Fruit fly (Drosophila melanogaster): ENCODE data around the gene CG12523.

Gene CG12523

DNA sequence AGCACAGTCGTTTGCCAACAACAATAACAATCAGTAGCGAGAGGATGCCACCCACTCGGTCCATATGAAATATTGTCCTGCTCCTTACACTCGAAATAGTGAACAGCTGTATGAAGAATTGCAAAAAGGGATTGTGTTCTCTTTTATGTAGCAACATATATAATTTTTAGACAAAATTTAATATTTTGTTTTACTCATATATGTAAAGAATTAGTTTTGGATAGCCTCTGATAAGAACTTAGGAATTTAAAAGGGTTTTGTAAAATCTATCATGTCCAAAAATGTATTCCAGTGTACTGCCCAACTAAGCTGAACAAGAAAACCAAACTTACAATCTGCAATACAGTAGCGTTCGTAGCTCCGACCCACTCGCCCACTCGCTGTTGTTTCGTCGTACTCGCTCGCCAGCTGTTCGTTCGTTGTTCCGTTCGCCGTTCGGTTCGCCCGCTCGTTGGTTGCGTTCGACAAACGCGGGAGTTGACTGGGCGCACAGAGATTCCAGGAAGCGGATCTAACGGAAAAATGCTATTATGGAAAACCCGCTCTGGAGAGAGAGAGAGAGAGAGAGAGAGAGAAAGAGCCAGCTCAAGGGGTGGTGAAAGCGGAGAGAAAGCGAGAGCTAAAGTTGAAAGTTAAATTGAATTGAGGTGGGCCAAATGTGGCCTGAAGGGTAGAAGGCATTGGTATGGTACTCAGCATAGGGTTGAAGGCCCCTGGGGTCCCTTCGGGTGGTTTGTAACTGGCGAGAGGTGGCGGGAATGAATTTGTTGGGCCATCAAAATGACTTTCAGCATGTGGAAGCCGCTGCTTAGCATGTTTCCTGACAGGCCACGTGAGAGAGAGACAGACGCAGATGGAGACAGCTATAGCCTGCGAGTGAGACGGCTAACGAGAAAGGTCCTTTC lies 9.8 kb downstream of the CG12523 start (continued):
- TF ChIP-seq CG8924 (tag; optimal IDR thresholded peaks at IDR 0.05) (peak; percentile 76), CG12236 (GFP tag; optimal IDR thresholded peaks at IDR 0.05) (no peak), CG3995 (GFP tag; optimal IDR thresholded peaks at IDR 0.05) (no peak), CG17568 (GFP tag; optimal IDR thresholded peaks at IDR 0.05) (peak; percentile 56), Taf1 (GFP tag; IDR thresholded peaks at IDR 0.05) (peak; percentile 34; the same call in 1 of the 2 replicates), org-1 (GFP tag; optimal IDR thresholded peaks at IDR 0.05) (peak; percentile 65), Optix (GFP tag; IDR thresholded peaks at IDR 0.05) (no peak), CG13424 (tag; optimal IDR thresholded peaks at IDR 0.05) (peak; percentile 81), CG7556 (GFP tag; optimal IDR thresholded peaks at IDR 0.05) (peak; percentile 89), tio (GFP tag; optimal IDR thresholded peaks at IDR 0.05) (peak; percentile 44), lilli (GFP tag; optimal IDR thresholded peaks at IDR 0.05) (peak; percentile 57), Ets65A (GFP tag) (no peak), CG7745 (tag; optimal IDR thresholded peaks at IDR 0.05) (no peak), CG16779 (GFP tag; IDR thresholded peaks at IDR 0.05) (no peak), CG10959 (GFP tag; IDR thresholded peaks at IDR 0.05) (no peak), caup (GFP tag; optimal IDR thresholded peaks at IDR 0.05; ENCODE audit: severe bottlenecking) (peak; percentile 63), hbn (GFP tag; IDR thresholded peaks at IDR 0.05; ENCODE audit: partially characterized antibody) (no peak), Camta (GFP tag; optimal IDR thresholded peaks at IDR 0.05) (peak; percentile 15), lab (GFP tag; optimal IDR thresholded peaks at IDR 0.05) (peak; percentile 91), odd (GFP tag; optimal IDR thresholded peaks at IDR 0.05) (peak; percentile 43), CG13296 (GFP tag; optimal IDR thresholded peaks at IDR 0.05) (peak; percentile 75), ken (GFP tag; IDR thresholded peaks at IDR 0.05) (peak; percentile 31; the same call in 1 of the 3 replicates), Dip2 (GFP tag; IDR thresholded peaks at IDR 0.05) (no peak), CG17802 (tag; optimal IDR thresholded peaks at IDR 0.05) (peak; percentile 17), CG8478 (optimal IDR thresholded peaks at IDR 0.05) (peak; percentile 72), ara (GFP tag; IDR thresholded peaks at IDR 0.05) (peak; percentile 46), Six4 (GFP tag; optimal IDR thresholded peaks at IDR 0.05) (peak; percentile 16), aop (GFP tag; IDR thresholded peaks at IDR 0.05) (no peak), CG10979 (tag; optimal IDR thresholded peaks at IDR 0.05) (peak; percentile 76), Asciz (GFP tag; optimal IDR thresholded peaks at IDR 0.05) (peak; percentile 57), ewg (GFP tag; optimal IDR thresholded peaks at IDR 0.05) (peak; percentile 59), CG3838 (GFP tag; optimal IDR thresholded peaks at IDR 0.05) (no peak), Sox100B (GFP tag; optimal IDR thresholded peaks at IDR 0.05) (peak; percentile 66), bigmax (GFP tag; optimal IDR thresholded peaks at IDR 0.05) (no peak), dimm (GFP tag; IDR thresholded peaks at IDR 0.05) (no peak), pita (GFP tag; optimal IDR thresholded peaks at IDR 0.05) (no peak), al (GFP tag; IDR thresholded peaks at IDR 0.05) (no peak), CkIIα-i1 (GFP tag; IDR thresholded peaks at IDR 0.05) (no peak), chif (GFP tag; optimal IDR thresholded peaks at IDR 0.05) (peak in 1 of 2 experiments; percentile 44), crol (GFP tag; IDR thresholded peaks at IDR 0.05) (peak; percentile 62), CG34224 (GFP tag; IDR thresholded peaks at IDR 0.05; ENCODE audit: partially characterized antibody) (no peak), trem (tag; optimal IDR thresholded peaks at IDR 0.05) (peak; percentile 38), Mrtf (GFP tag; IDR thresholded peaks at IDR 0.05) (peak; percentile 60; the same call in 1 of the 3 replicates), hkb (optimal IDR thresholded peaks at IDR 0.05) (no peak), hkb (GFP tag; IDR thresholded peaks at IDR 0.05) (peak; percentile 77), eyg (GFP tag; optimal IDR thresholded peaks at IDR 0.05) (no peak), CG18262 (tag; optimal IDR thresholded peaks at IDR 0.05) (peak; percentile 76), CG8388 (GFP tag; optimal IDR thresholded peaks at IDR 0.05) (peak; percentile 65), CG11085 (GFP tag; IDR thresholded peaks at IDR 0.05) (no peak), grn (GFP tag; optimal IDR thresholded peaks at IDR 0.05) (no peak)
